Worm (Caenorhabditis elegans) whole organism, L4 larva: Measurements from ENCODE around the gene cdr-3.

Experiments used
- F26F4.8 ChIP-seq: fragments of 200-800 bp; sonication (Bioruptor generic); conservative IDR thresholded peaks from 2 replicates; pipeline ENCODE4 v1.3.6; 2022; ENCODE audit warnings: missing genetic modification characterization, missing compliant biosample characterization
- F37D6.2 ChIP-seq: sonication (generic microtip); optimal IDR thresholded peaks from 2 replicates; lab custom pipeline; 2016; ENCODE audit warnings: mild to moderate bottlenecking, missing genetic modification characterization, missing compliant biosample characterization
- F49E8.2 ChIP-seq: sonication (generic microtip); optimal IDR thresholded peaks from 2 replicates; lab custom pipeline; 2016; ENCODE audit warnings: missing compliant biosample characterization, mild to moderate bottlenecking, missing genetic modification characterization, borderline replicate concordance
- T20F7.1 ChIP-seq: fragments of 200-800 bp; sonication (Bioruptor generic); optimal IDR thresholded peaks from 2 replicates; lab custom pipeline; 2018; ENCODE audit warnings: mild to moderate bottlenecking, missing genetic modification characterization, missing compliant biosample characterization
- Y105C5A.15 ChIP-seq: fragments of 200-800 bp; sonication (Bioruptor generic); IDR thresholded peaks from 2 replicates; pipeline ENCODE4 v1.3.6; 2022; ENCODE audit warnings: missing genetic modification characterization, missing compliant biosample characterization
- Y48G9A.11 ChIP-seq: fragments of 200-800 bp; sonication (Bioruptor generic); IDR thresholded peaks from 2 replicates; pipeline ENCODE4 v1.3.6; 2022; ENCODE audit warnings: missing genetic modification reagents, missing genetic modification characterization, missing compliant biosample characterization
- ZK546.5 ChIP-seq, 2 experiments: sonication (generic microtip); optimal IDR thresholded peaks; 2 replicates each; lab custom pipeline; 2017; ENCODE audit warnings: missing biosample characterization in 2 of 2, missing genetic modification characterization in 2 of 2
- ama-1 ChIP-seq: fragments of 150-350 bp; optimal IDR thresholded peaks from 2 replicates; lab custom pipeline; 2014; ENCODE audit warnings: inconsistent platforms, mixed read lengths
- arid-1 ChIP-seq: fragments of 200-800 bp; sonication (Bioruptor generic); conservative IDR thresholded peaks from 2 replicates; pipeline ENCODE4 v1.3.6; 2022; ENCODE audit warnings: missing genetic modification reagents, missing genetic modification characterization, missing compliant biosample characterization
- ceh-28 ChIP-seq: fragments of 150-350 bp; optimal IDR thresholded peaks from 2 replicates; lab custom pipeline; 2014; ENCODE audit warnings: missing biosample characterization, missing genetic modification reagents, missing genetic modification characterization
- cey-2 ChIP-seq: sonication (generic microtip); optimal IDR thresholded peaks from 3 replicates; lab custom pipeline; 2017; ENCODE audit warnings: missing genetic modification characterization, mild to moderate bottlenecking, missing compliant biosample characterization, antibody characterized with exemption, borderline replicate concordance; ENCODE audit not compliant: insufficient read depth
- ctbp-1 ChIP-seq: fragments of 200-800 bp; sonication (Bioruptor generic); IDR thresholded peaks from 2 replicates; pipeline ENCODE4 v1.3.6; 2022; ENCODE audit warnings: missing genetic modification reagents, missing genetic modification characterization, missing compliant biosample characterization
- daf-16 ChIP-seq, 3 experiments: sonication (generic microtip); optimal IDR thresholded peaks; 2 replicates each; lab custom pipeline; 2016 to 2017; ENCODE audit warnings: missing genetic modification characterization in 3 of 3, missing genetic modification reagents in 3 of 3, mild to moderate bottlenecking in 2 of 3, missing compliant biosample characterization in 2 of 3, missing biosample characterization in 1 of 3, moderate library complexity in 1 of 3
- daf-8 ChIP-seq: fragments of 200-800 bp; sonication (Bioruptor generic); IDR thresholded peaks from 2 replicates; pipeline ENCODE4 v1.3.6; 2022; ENCODE audit warnings: missing genetic modification characterization, missing compliant biosample characterization
- dmd-8 ChIP-seq: fragments of 200-800 bp; sonication (Bioruptor generic); IDR thresholded peaks from 2 replicates; pipeline ENCODE4 v1.3.6; 2022; ENCODE audit warnings: missing genetic modification characterization, missing compliant biosample characterization
- dve-1 ChIP-seq: sonication (generic microtip); optimal IDR thresholded peaks from 2 replicates; lab custom pipeline; 2017; ENCODE audit warnings: antibody characterized with exemption, mild to moderate bottlenecking, missing genetic modification characterization, missing compliant biosample characterization; ENCODE audit not compliant: insufficient read depth
- fkh-10 ChIP-seq: fragments of 150-350 bp; optimal IDR thresholded peaks from 2 replicates; lab custom pipeline; 2014; ENCODE audit warnings: missing biosample characterization, missing genetic modification reagents, missing genetic modification characterization
- gei-8 ChIP-seq: fragments of 200-800 bp; sonication (Bioruptor generic); optimal IDR thresholded peaks from 2 replicates; lab custom pipeline; 2018; ENCODE audit warnings: mild to moderate bottlenecking, missing genetic modification characterization, missing compliant biosample characterization
- hlh-11 ChIP-seq: fragments of 200-800 bp; sonication (Bioruptor generic); optimal IDR thresholded peaks from 2 replicates; lab custom pipeline; 2018; ENCODE audit warnings: mild to moderate bottlenecking, missing genetic modification characterization, missing compliant biosample characterization
- hlh-30 ChIP-seq: sonication (generic microtip); optimal IDR thresholded peaks from 2 replicates; lab custom pipeline; 2017; ENCODE audit warnings: antibody characterized with exemption, mild to moderate bottlenecking, missing genetic modification characterization, missing compliant biosample characterization; ENCODE audit not compliant: insufficient read depth
- jun-1 ChIP-seq: fragments of 150-350 bp; optimal IDR thresholded peaks from 2 replicates; lab custom pipeline; 2014; ENCODE audit warnings: missing biosample characterization, missing genetic modification reagents, missing genetic modification characterization
- lim-7 ChIP-seq: fragments of 200-800 bp; sonication (Bioruptor generic); IDR thresholded peaks from 2 replicates; pipeline ENCODE4 v1.3.6; 2022; ENCODE audit warnings: missing genetic modification characterization, missing compliant biosample characterization
- lin-1 ChIP-seq: fragments of 200-800 bp; sonication (Bioruptor generic); IDR thresholded peaks from 2 replicates; pipeline ENCODE4 v1.3.6; 2022; ENCODE audit warnings: missing genetic modification reagents, missing genetic modification characterization, missing compliant biosample characterization
- lin-13 ChIP-seq: fragments of 150-350 bp; optimal IDR thresholded peaks from 2 replicates; lab custom pipeline; 2014; ENCODE audit warnings: missing biosample characterization, missing genetic modification reagents, missing genetic modification characterization
- lir-3 ChIP-seq: sonication (generic microtip); optimal IDR thresholded peaks from 2 replicates; lab custom pipeline; 2016; ENCODE audit warnings: mild to moderate bottlenecking, missing genetic modification characterization, missing compliant biosample characterization
- lsy-2 ChIP-seq, 2 experiments: fragments of 150-350 bp in 1 of 2; sonication (generic microtip) in 1 of 2; optimal IDR thresholded peaks; 2 replicates each; lab custom pipeline; 2014 to 2017; ENCODE audit warnings: missing biosample characterization in 2 of 2, missing genetic modification characterization in 2 of 2
- madf-9 ChIP-seq: fragments of 200-800 bp; sonication (Bioruptor generic); conservative IDR thresholded peaks from 2 replicates; pipeline ENCODE4 v1.3.6; 2022; ENCODE audit warnings: missing genetic modification reagents, missing genetic modification characterization, missing compliant biosample characterization
- mep-1 ChIP-seq: fragments of 150-350 bp; sonication (generic microtip); optimal IDR thresholded peaks from 3 replicates; lab custom pipeline; 2014; ENCODE audit warnings: missing biosample characterization, missing genetic modification characterization
- mxl-2 ChIP-seq: fragments of 200-800 bp; sonication (Bioruptor generic); conservative IDR thresholded peaks from 2 replicates; pipeline ENCODE4 v1.3.6; 2022; ENCODE audit warnings: missing genetic modification reagents, missing genetic modification characterization, missing compliant biosample characterization
- nhr-102 ChIP-seq: sonication (generic microtip); optimal IDR thresholded peaks from 2 replicates; lab custom pipeline; 2016; ENCODE audit warnings: mild to moderate bottlenecking, missing genetic modification characterization, moderate library complexity, missing compliant biosample characterization
- nhr-111 ChIP-seq: fragments of 200-800 bp; sonication (Bioruptor generic); optimal IDR thresholded peaks from 2 replicates; lab custom pipeline; 2018; ENCODE audit warnings: mild to moderate bottlenecking, missing genetic modification characterization, missing compliant biosample characterization
- nhr-28 ChIP-seq: fragments of 150-350 bp; optimal IDR thresholded peaks from 2 replicates; lab custom pipeline; 2014; ENCODE audit warnings: missing biosample characterization, missing genetic modification characterization
- nhr-6 ChIP-seq: fragments of 150-350 bp; optimal IDR thresholded peaks from 2 replicates; lab custom pipeline; 2014; ENCODE audit warnings: missing biosample characterization, missing genetic modification characterization
- saeg-2 ChIP-seq: fragments of 200-800 bp; sonication (Bioruptor generic); IDR thresholded peaks from 2 replicates; pipeline ENCODE4 v1.3.6; 2022; ENCODE audit warnings: missing genetic modification reagents, missing genetic modification characterization, missing compliant biosample characterization
- spr-1 ChIP-seq: sonication (generic microtip); optimal IDR thresholded peaks from 2 replicates; lab custom pipeline; 2016; ENCODE audit warnings: mild to moderate bottlenecking, missing genetic modification characterization, missing compliant biosample characterization
- unc-130 ChIP-seq: sonication (generic microtip); optimal IDR thresholded peaks from 2 replicates; lab custom pipeline; 2016; ENCODE audit warnings: missing genetic modification reagents, missing genetic modification characterization, missing compliant biosample characterization
- unc-39 ChIP-seq: sonication (generic microtip); optimal IDR thresholded peaks from 2 replicates; lab custom pipeline; 2017; ENCODE audit warnings: missing biosample characterization, missing genetic modification characterization
- zfp-3 ChIP-seq: fragments of 200-800 bp; sonication (Bioruptor generic); conservative IDR thresholded peaks from 2 replicates; pipeline ENCODE4 v1.3.6; 2022; ENCODE audit warnings: missing genetic modification reagents, missing genetic modification characterization, missing compliant biosample characterization

Gene cdr-3

DNA sequence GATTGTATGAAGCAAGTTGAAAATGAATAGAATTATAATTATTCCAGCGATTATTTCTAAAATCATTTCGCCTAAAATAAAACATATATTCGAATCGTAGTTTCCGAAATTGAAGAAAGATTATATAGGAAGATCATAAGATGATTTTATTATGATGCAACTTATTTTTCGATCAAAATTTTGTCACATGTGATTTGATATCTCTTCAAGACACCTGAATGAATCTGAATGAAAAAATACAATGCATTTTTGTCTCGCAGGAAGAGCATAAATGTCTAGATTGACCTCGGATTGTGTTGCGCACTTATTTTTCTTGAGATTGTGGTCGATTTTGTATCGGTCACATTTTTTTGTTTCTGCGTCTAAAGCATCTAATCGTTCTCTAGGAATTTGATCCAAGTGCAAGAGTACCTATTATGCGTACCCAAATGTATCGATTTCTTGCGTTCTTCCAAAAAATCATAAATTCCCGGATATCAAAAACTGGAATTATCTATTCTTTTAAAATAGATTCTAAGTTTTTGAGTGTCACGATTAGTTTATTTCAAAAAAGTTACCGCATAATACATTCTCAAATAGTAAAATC lies 6.7 kb downstream of the cdr-3 start, which contains the start of gene hrg-2 (continued):
- TF ChIP-seq nhr-111 (no peak), dve-1 (tag; lab: Kevin White, UChicago) (peak; percentile 11), unc-39 (tag; lab: Kevin White, UChicago) (no peak), Y48G9A.11 (GFP tag; lab: Robert Waterston, UW) (no peak), jun-1 (tag; lab: Kevin White, UChicago) (no peak), F26F4.8 (GFP tag; lab: Robert Waterston, UW) (no peak), lim-7 (GFP tag; lab: Robert Waterston, UW) (no peak), saeg-2 (GFP tag; lab: Robert Waterston, UW) (no peak), ZK546.5 (tag; optimal IDR thresholded peaks at IDR 0.05; lab: Kevin White, UChicago) (no peak)

DNA sequence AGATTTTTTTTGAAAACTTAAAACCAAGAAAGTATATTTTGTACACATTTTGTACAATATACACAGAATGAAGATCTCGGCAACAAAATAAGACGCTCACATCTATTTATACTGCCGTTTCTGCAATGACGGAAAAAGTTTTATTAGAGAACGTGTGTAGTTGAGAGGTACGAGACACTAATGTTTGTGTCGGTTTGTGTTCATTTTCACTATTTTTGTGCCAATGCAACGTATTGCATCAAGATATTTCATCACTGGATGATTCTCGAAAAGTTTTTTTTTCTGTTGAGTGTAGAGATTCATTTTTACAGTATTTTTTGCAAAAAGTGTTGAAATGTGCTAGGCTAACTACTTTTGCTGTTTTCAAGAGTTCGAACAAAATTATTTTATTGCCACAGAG lies 8.2 kb downstream of the cdr-3 start:
- TF ChIP-seq dmd-8 (GFP tag; lab: Robert Waterston, UW), result no peak
- TF ChIP-seq ama-1 (lab: Kevin White, UChicago), result no peak
- TF ChIP-seq fkh-10 (GFP tag; lab: Kevin White, UChicago), result no peak
- peak; percentile 91 for TF ChIP-seq nhr-28 (tag; lab: Kevin White, UChicago)
- no peak for TF ChIP-seq daf-8
- peak; percentile 33 for TF ChIP-seq hlh-11 (tag; lab: Kevin White, UChicago)
- no peak for TF ChIP-seq ceh-28
- TF ChIP-seq T20F7.1 (GFP tag; lab: Kevin White, UChicago), result peak; percentile 29
- TF ChIP-seq arid-1 (GFP tag; lab: Robert Waterston, UW), result no peak
- TF ChIP-seq mep-1 (tag; lab: Kevin White, UChicago), result peak; percentile 51
- no peak for TF ChIP-seq lir-3 (tag; lab: Kevin White, UChicago)
- TF ChIP-seq Y105C5A.15, result no peak
- TF ChIP-seq lin-13 (GFP tag; lab: Kevin White, UChicago), result no peak
- peak in 1 of 2 experiments; percentile 21 for TF ChIP-seq daf-16 (GFP tag; optimal IDR thresholded peaks at IDR 0.05; lab: Kevin White, UChicago)
- TF ChIP-seq daf-16 (tag; optimal IDR thresholded peaks at IDR 0.05; lab: Kevin White, UChicago), result peak; percentile 11
- no peak for TF ChIP-seq madf-9 (GFP tag; lab: Robert Waterston, UW)
- TF ChIP-seq dve-1 (tag; lab: Kevin White, UChicago), result peak; percentile 14
- no peak for TF ChIP-seq F37D6.2 (tag; lab: Kevin White, UChicago)
- no peak for TF ChIP-seq spr-1 (tag; lab: Kevin White, UChicago)
- peak; percentile 26 for TF ChIP-seq nhr-6
- TF ChIP-seq F49E8.2 (tag; lab: Kevin White, UChicago), result no peak
- no peak for TF ChIP-seq nhr-102 (tag; lab: Kevin White, UChicago)
- no peak for TF ChIP-seq hlh-30 (tag; lab: Kevin White, UChicago)
- TF ChIP-seq gei-8 (GFP tag; lab: Kevin White, UChicago), result no peak
- TF ChIP-seq zfp-3 (GFP tag; lab: Robert Waterston, UW), result no peak
- TF ChIP-seq mxl-2 (GFP tag; lab: Robert Waterston, UW), result no peak
- no peak for TF ChIP-seq cey-2 (tag; lab: Kevin White, UChicago)
- peak in 1 of 2 experiments; percentile 33 for TF ChIP-seq lsy-2 (tag; optimal IDR thresholded peaks at IDR 0.05; lab: Kevin White, UChicago)
- no peak for TF ChIP-seq unc-130 (GFP tag; lab: Kevin White, UChicago)
- TF ChIP-seq lim-7 (GFP tag; lab: Robert Waterston, UW), result no peak
- no peak for TF ChIP-seq ctbp-1
- no peak for TF ChIP-seq lin-1 (GFP tag; lab: Robert Waterston, UW)
